Fruit fly (Drosophila melanogaster) whole organism, adult: ENCODE measurements around the gene CG14135.

ENCODE experiments used
- CG11617 ChIP-seq: fragments of 200-800 bp; sonication (Bioruptor generic); optimal IDR thresholded peaks from 2 replicates; lab custom pipeline; 2017; ENCODE audit warnings: mild to moderate bottlenecking, missing biosample characterization, missing genetic modification reagents, missing genetic modification characterization
- CG12768 ChIP-seq: fragments of 200-800 bp; sonication (Bioruptor generic); optimal IDR thresholded peaks from 2 replicates; lab custom pipeline; 2017; ENCODE audit warnings: missing biosample characterization, missing genetic modification characterization, mild to moderate bottlenecking, moderate library complexity, missing genetic modification reagents
- CG14711 ChIP-seq: fragments of 200-800 bp; sonication (Bioruptor generic); optimal IDR thresholded peaks from 2 replicates; lab custom pipeline; 2018; ENCODE audit warnings: missing biosample characterization, mild to moderate bottlenecking, missing genetic modification characterization, moderate library complexity
- CG1620 ChIP-seq: fragments of 200-800 bp; sonication (Bioruptor generic); optimal IDR thresholded peaks from 2 replicates; lab custom pipeline; 2016; ENCODE audit warnings: missing biosample characterization, missing genetic modification characterization
- CG33017 ChIP-seq: fragments of 200-800 bp; sonication (Bioruptor generic); optimal IDR thresholded peaks from 2 replicates; lab custom pipeline; 2018; ENCODE audit warnings: missing biosample characterization, mild to moderate bottlenecking, missing genetic modification characterization, moderate library complexity
- CG5204 ChIP-seq: fragments of 200-800 bp; sonication (Bioruptor generic); optimal IDR thresholded peaks from 2 replicates; lab custom pipeline; 2016; ENCODE audit warnings: missing biosample characterization, missing genetic modification characterization
- CG7045 ChIP-seq: fragments of 200-800 bp; sonication (Bioruptor generic); optimal IDR thresholded peaks from 2 replicates; lab custom pipeline; 2017; ENCODE audit warnings: missing biosample characterization, mild to moderate bottlenecking, missing genetic modification characterization
- CG7101 ChIP-seq: fragments of 200-800 bp; sonication (Bioruptor generic); optimal IDR thresholded peaks from 2 replicates; lab custom pipeline; 2018; ENCODE audit warnings: missing biosample characterization, mild to moderate bottlenecking, missing genetic modification characterization, moderate library complexity
- Clk ChIP-seq: fragments of 200-800 bp; sonication (Bioruptor generic); optimal IDR thresholded peaks from 2 replicates; lab custom pipeline; 2017; ENCODE audit warnings: missing biosample characterization, missing genetic modification characterization
- Crg-1 ChIP-seq: fragments of 200-800 bp; sonication (Bioruptor generic); optimal IDR thresholded peaks from 2 replicates; lab custom pipeline; 2016; ENCODE audit warnings: missing biosample characterization, missing genetic modification characterization
- Hr96 ChIP-seq: fragments of 200-800 bp; sonication (Bioruptor generic); optimal IDR thresholded peaks from 2 replicates; lab custom pipeline; 2016; ENCODE audit warnings: missing biosample characterization, missing genetic modification characterization
- Mnt ChIP-seq: fragments of 200-800 bp; sonication (Bioruptor generic); optimal IDR thresholded peaks from 2 replicates; lab custom pipeline; 2016; ENCODE audit warnings: missing biosample characterization, mild to moderate bottlenecking, missing genetic modification characterization
- bab1 ChIP-seq: fragments of 200-800 bp; sonication (Bioruptor generic); optimal IDR thresholded peaks from 3 replicates; lab custom pipeline; 2019; ENCODE audit warnings: missing biosample characterization, mild to moderate bottlenecking, missing genetic modification characterization, moderate library complexity
- cic ChIP-seq: fragments of 200-800 bp; sonication (Bioruptor generic); optimal IDR thresholded peaks from 2 replicates; lab custom pipeline; 2017; ENCODE audit warnings: missing biosample characterization, mild to moderate bottlenecking, missing genetic modification characterization, moderate library complexity
- cnc ChIP-seq, 2 experiments: fragments of >200 bp; optimal IDR thresholded peaks; 2 replicates each; lab custom pipeline; 2017
- kay ChIP-seq: fragments of 200-800 bp; sonication (Bioruptor generic); peaks from one replicate; lab custom pipeline; 2016; ENCODE audit warnings: missing biosample characterization, missing genetic modification characterization, borderline replicate concordance
- ovo ChIP-seq: fragments of 200-800 bp; sonication (Bioruptor generic); optimal IDR thresholded peaks from 2 replicates; lab custom pipeline; 2016; ENCODE audit warnings: missing biosample characterization, missing genetic modification characterization
- pad ChIP-seq: fragments of 200-800 bp; sonication (Bioruptor generic); optimal IDR thresholded peaks from 3 replicates; lab custom pipeline; 2017; ENCODE audit warnings: missing biosample characterization, missing genetic modification characterization, mild to moderate bottlenecking, moderate library complexity, missing genetic modification reagents
- tj ChIP-seq: fragments of 200-800 bp; sonication (Bioruptor generic); optimal IDR thresholded peaks from 3 replicates; lab custom pipeline; 2017; ENCODE audit warnings: missing biosample characterization, mild to moderate bottlenecking, missing genetic modification characterization, moderate library complexity
- toe ChIP-seq: fragments of 200-800 bp; sonication (Bioruptor generic); optimal IDR thresholded peaks from 2 replicates; lab custom pipeline; 2016; ENCODE audit warnings: missing biosample characterization, missing genetic modification characterization

CG14135 gene

DNA sequence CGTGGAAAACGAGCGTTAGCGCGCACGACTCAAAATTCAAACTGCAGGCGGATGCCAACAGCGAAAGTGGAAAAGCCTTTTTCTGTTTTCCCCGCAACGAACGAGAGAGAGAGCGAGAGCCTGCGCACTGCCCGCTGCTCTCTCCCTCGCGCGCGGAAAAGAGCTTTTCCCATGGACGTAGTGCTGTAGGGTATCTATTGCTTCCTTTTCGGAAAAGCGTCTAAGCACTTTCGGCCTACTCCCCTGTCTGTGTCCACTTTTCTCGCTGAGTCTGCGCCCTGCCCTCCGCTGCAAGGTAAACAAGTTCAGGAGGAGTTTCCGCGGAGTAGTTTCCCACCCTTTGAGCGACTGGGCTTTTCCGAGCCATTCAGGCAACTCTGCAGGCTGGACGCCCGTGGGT is 11.1 kb upstream of the CG14135 start, which contains the start of gene CG32085:
CG32085 (minus strand) TSS at position 47 of the 400 bp plus-strand sequence.
- TF ChIP-seq cnc (optimal IDR thresholded peaks at IDR 0.05; lab: Kevin White, UChicago), result no peak
- no peak for TF ChIP-seq kay (GFP tag; lab: Kevin White, UChicago)
- TF ChIP-seq CG1620 (GFP tag; lab: Kevin White, UChicago), result no peak
- TF ChIP-seq Mnt (GFP tag; lab: Kevin White, UChicago), result peak; percentile 24
- TF ChIP-seq pad (GFP tag; lab: Kevin White, UChicago), result peak; percentile 16
- peak; percentile 41 for TF ChIP-seq CG12768 (GFP tag; lab: Kevin White, UChicago)
- no peak for TF ChIP-seq tj (GFP tag; lab: Kevin White, UChicago)
- peak; percentile 4 for TF ChIP-seq CG14711 (tag; lab: Kevin White, UChicago)
- no peak for TF ChIP-seq CG33017 (tag; lab: Kevin White, UChicago)
- peak; percentile 5 for TF ChIP-seq CG7045 (GFP tag; lab: Kevin White, UChicago)
- TF ChIP-seq cic, result peak; percentile 36
- peak; percentile 8 for TF ChIP-seq Clk (GFP tag; lab: Kevin White, UChicago)
- no peak for TF ChIP-seq Hr96 (GFP tag; lab: Kevin White, UChicago)
- TF ChIP-seq ovo (GFP tag; lab: Kevin White, UChicago), result no peak
- peak; percentile 17 for TF ChIP-seq toe (GFP tag; lab: Kevin White, UChicago)
- no peak for TF ChIP-seq Crg-1 (GFP tag; lab: Kevin White, UChicago)
- no peak for TF ChIP-seq bab1 (GFP tag; lab: Kevin White, UChicago)
- no peak for TF ChIP-seq CG7101 (tag; lab: Kevin White, UChicago)
- TF ChIP-seq CG5204 (GFP tag; lab: Kevin White, UChicago), result no peak
- TF ChIP-seq CG11617 (GFP tag; lab: Kevin White, UChicago), result peak; percentile 23

- no peak for TF ChIP-seq cnc (optimal IDR thresholded peaks at IDR 0.05; lab: Kevin White, UChicago)
- TF ChIP-seq cic, result peak; percentile 37
- TF ChIP-seq Crg-1 (GFP tag; lab: Kevin White, UChicago), result no peak
- TF ChIP-seq CG7045 (GFP tag; lab: Kevin White, UChicago), result no peak
- peak; percentile 23 for TF ChIP-seq Mnt (GFP tag; lab: Kevin White, UChicago)
- no peak for TF ChIP-seq Hr96 (GFP tag; lab: Kevin White, UChicago)
- no peak for TF ChIP-seq Clk (GFP tag; lab: Kevin White, UChicago)
- TF ChIP-seq pad (GFP tag; lab: Kevin White, UChicago), result no peak
- TF ChIP-seq toe (GFP tag; lab: Kevin White, UChicago), result peak; percentile 18
- TF ChIP-seq bab1 (GFP tag; lab: Kevin White, UChicago), result peak; percentile 66
- TF ChIP-seq kay (GFP tag; lab: Kevin White, UChicago), result no peak
- TF ChIP-seq CG7101 (tag; lab: Kevin White, UChicago), result no peak
- TF ChIP-seq CG33017 (tag; lab: Kevin White, UChicago), result no peak
These were observed 9.6 kb upstream of the CG14135 start, which contains the start of gene TfIIEalpha for dm6 chr3L:11681794-11682193. Gene TfIIEalpha (plus strand): TSS chr3L:11682038.

- peak; percentile 96 for TF ChIP-seq cic
- peak; percentile 54 for TF ChIP-seq Crg-1 (GFP tag; lab: Kevin White, UChicago)
- TF ChIP-seq Clk (GFP tag; lab: Kevin White, UChicago), result peak; percentile 4
- peak; percentile 38 for TF ChIP-seq CG14711 (tag; lab: Kevin White, UChicago)
- peak; percentile 73 for TF ChIP-seq CG1620 (GFP tag; lab: Kevin White, UChicago)
- TF ChIP-seq CG7101 (tag; lab: Kevin White, UChicago), result peak; percentile 75
- peak; percentile 87 for TF ChIP-seq CG33017 (tag; lab: Kevin White, UChicago)
- peak; percentile 37 for TF ChIP-seq bab1 (GFP tag; lab: Kevin White, UChicago)
- TF ChIP-seq cnc (optimal IDR thresholded peaks at IDR 0.05; lab: Kevin White, UChicago), result no peak
- peak; percentile 84 for TF ChIP-seq Hr96 (GFP tag; lab: Kevin White, UChicago)
- peak; percentile 77 for TF ChIP-seq CG5204 (GFP tag; lab: Kevin White, UChicago)
- peak; percentile 57 for TF ChIP-seq CG7045 (GFP tag; lab: Kevin White, UChicago)
- TF ChIP-seq kay (GFP tag; lab: Kevin White, UChicago), result peak; percentile 95
- TF ChIP-seq ovo (GFP tag; lab: Kevin White, UChicago), result peak; percentile 69
- TF ChIP-seq CG11617 (GFP tag; lab: Kevin White, UChicago), result peak; percentile 90
- peak; percentile 27 for TF ChIP-seq pad (GFP tag; lab: Kevin White, UChicago)
- TF ChIP-seq toe (GFP tag; lab: Kevin White, UChicago), result peak; percentile 80
- peak; percentile 98 for TF ChIP-seq tj (GFP tag; lab: Kevin White, UChicago)
- peak; percentile 73 for TF ChIP-seq Mnt (GFP tag; lab: Kevin White, UChicago)
- peak; percentile 58 for TF ChIP-seq CG12768 (GFP tag; lab: Kevin White, UChicago)
These were observed 7.4 kb upstream of the CG14135 start, which contains the start of gene Sugb for dm6 chr3L:11683819-11684521. Gene Sugb (plus strand): TSS chr3L:11683980.

dm6 chr3L:11684522-11684851 is 6.9 kb upstream of the CG14135 start:
- TF ChIP-seq CG1620 (GFP tag; lab: Kevin White, UChicago), result no peak
- TF ChIP-seq cnc (optimal IDR thresholded peaks at IDR 0.05; lab: Kevin White, UChicago), result no peak
- TF ChIP-seq kay (GFP tag; lab: Kevin White, UChicago), result no peak
- TF ChIP-seq tj (GFP tag; lab: Kevin White, UChicago), result peak; percentile 78
- no peak for TF ChIP-seq ovo (GFP tag; lab: Kevin White, UChicago)
- TF ChIP-seq cic, result no peak
- TF ChIP-seq Crg-1 (GFP tag; lab: Kevin White, UChicago), result no peak
- TF ChIP-seq Hr96 (GFP tag; lab: Kevin White, UChicago), result no peak
- TF ChIP-seq toe (GFP tag; lab: Kevin White, UChicago), result no peak

- TF ChIP-seq CG12768 (GFP tag; lab: Kevin White, UChicago), result peak; percentile 16
- TF ChIP-seq CG33017 (tag; lab: Kevin White, UChicago), result no peak
- TF ChIP-seq cic, result peak; percentile 39
These were observed 5.5 kb upstream of the CG14135 start for dm6 chr3L:11685876-11686275.
